Worm (Caenorhabditis elegans) whole organism, L4 larva: ENCODE results near the gene srbc-23.

Experiments used
- F26F4.8 ChIP-seq: fragments of 200-800 bp; sonication (Bioruptor generic); conservative IDR thresholded peaks from 2 replicates; pipeline ENCODE4 v1.3.6; 2022; ENCODE audit warnings: missing genetic modification characterization, missing compliant biosample characterization
- F49E8.2 ChIP-seq: sonication (generic microtip); optimal IDR thresholded peaks from 2 replicates; lab custom pipeline; 2016; ENCODE audit warnings: missing compliant biosample characterization, mild to moderate bottlenecking, missing genetic modification characterization, borderline replicate concordance
- T20F7.1 ChIP-seq: fragments of 200-800 bp; sonication (Bioruptor generic); optimal IDR thresholded peaks from 2 replicates; lab custom pipeline; 2018; ENCODE audit warnings: mild to moderate bottlenecking, missing genetic modification characterization, missing compliant biosample characterization
- T26A8.4 ChIP-seq: fragments of 200-800 bp; sonication (Bioruptor generic); IDR thresholded peaks from 2 replicates; pipeline ENCODE4 v1.3.6; 2022; ENCODE audit warnings: missing genetic modification characterization, missing compliant biosample characterization
- Y75B8A.6 ChIP-seq: fragments of 200-800 bp; sonication (Bioruptor generic); IDR thresholded peaks from 2 replicates; pipeline ENCODE4 v1.3.6; 2022; ENCODE audit warnings: missing genetic modification reagents, missing genetic modification characterization, missing compliant biosample characterization
- ZK337.2 ChIP-seq: fragments of 200-800 bp; sonication (Bioruptor generic); IDR thresholded peaks from 2 replicates; pipeline ENCODE4 v1.3.6; 2022; ENCODE audit warnings: missing genetic modification reagents, missing genetic modification characterization, missing compliant biosample characterization
- attf-4 ChIP-seq: sonication (generic microtip); optimal IDR thresholded peaks from 3 replicates; lab custom pipeline; 2017; ENCODE audit warnings: missing biosample characterization, missing genetic modification characterization
- ceh-28 ChIP-seq: fragments of 150-350 bp; optimal IDR thresholded peaks from 2 replicates; lab custom pipeline; 2014; ENCODE audit warnings: missing biosample characterization, missing genetic modification reagents, missing genetic modification characterization
- ceh-44 ChIP-seq: fragments of 200-800 bp; sonication (Bioruptor generic); IDR thresholded peaks from 2 replicates; pipeline ENCODE4 v1.3.6; 2022; ENCODE audit warnings: missing genetic modification reagents, missing genetic modification characterization, missing compliant biosample characterization
- ceh-62 ChIP-seq: sonication (generic microtip); optimal IDR thresholded peaks from 2 replicates; lab custom pipeline; 2017; ENCODE audit warnings: missing biosample characterization, missing genetic modification characterization
- daf-16 ChIP-seq, 3 experiments: sonication (generic microtip); optimal IDR thresholded peaks; 2 replicates each; lab custom pipeline; 2016 to 2017; ENCODE audit warnings: missing genetic modification characterization in 3 of 3, missing genetic modification reagents in 3 of 3, mild to moderate bottlenecking in 2 of 3, missing compliant biosample characterization in 2 of 3, missing biosample characterization in 1 of 3, moderate library complexity in 1 of 3
- dmd-6 ChIP-seq: fragments of 200-800 bp; sonication (Bioruptor generic); IDR thresholded peaks from 2 replicates; pipeline ENCODE4 v1.3.6; 2022; ENCODE audit warnings: missing genetic modification reagents, missing genetic modification characterization, missing compliant biosample characterization
- dmd-9 ChIP-seq: fragments of 200-800 bp; sonication (Bioruptor generic); IDR thresholded peaks from 2 replicates; pipeline ENCODE4 v1.3.6; 2022; ENCODE audit warnings: missing genetic modification reagents, missing genetic modification characterization, missing compliant biosample characterization
- dpl-1 ChIP-seq: fragments of 150-350 bp; optimal IDR thresholded peaks from 2 replicates; lab custom pipeline; 2014; ENCODE audit warnings: missing biosample characterization, missing genetic modification reagents, missing genetic modification characterization
- duxl-1 ChIP-seq: sonication (generic microtip); optimal IDR thresholded peaks from 2 replicates; lab custom pipeline; 2016; ENCODE audit warnings: mild to moderate bottlenecking, missing genetic modification characterization, moderate library complexity, missing compliant biosample characterization; ENCODE audit not compliant: poor library complexity
- dve-1 ChIP-seq: sonication (generic microtip); optimal IDR thresholded peaks from 2 replicates; lab custom pipeline; 2017; ENCODE audit warnings: antibody characterized with exemption, mild to moderate bottlenecking, missing genetic modification characterization, missing compliant biosample characterization; ENCODE audit not compliant: insufficient read depth
- egl-27 ChIP-seq: sonication (generic microtip); optimal IDR thresholded peaks from 3 replicates; lab custom pipeline; 2017; ENCODE audit warnings: missing biosample characterization, missing genetic modification reagents, missing genetic modification characterization
- fos-1 ChIP-seq: fragments of 150-350 bp; optimal IDR thresholded peaks from 2 replicates; lab custom pipeline; 2014; ENCODE audit warnings: missing biosample characterization, missing genetic modification characterization
- hif-1 ChIP-seq, 2 experiments: sonication (generic microtip); optimal IDR thresholded peaks; 2 replicates each; lab custom pipeline; 2016 to 2017; ENCODE audit warnings: missing compliant biosample characterization in 2 of 2, missing genetic modification characterization in 2 of 2, missing genetic modification reagents in 2 of 2, missing genotype in 2 of 2, mild to moderate bottlenecking in 1 of 2
- hlh-11 ChIP-seq: fragments of 200-800 bp; sonication (Bioruptor generic); optimal IDR thresholded peaks from 2 replicates; lab custom pipeline; 2018; ENCODE audit warnings: mild to moderate bottlenecking, missing genetic modification characterization, missing compliant biosample characterization
- jun-1 ChIP-seq: fragments of 150-350 bp; optimal IDR thresholded peaks from 2 replicates; lab custom pipeline; 2014; ENCODE audit warnings: missing biosample characterization, missing genetic modification reagents, missing genetic modification characterization
- lin-1 ChIP-seq: fragments of 200-800 bp; sonication (Bioruptor generic); IDR thresholded peaks from 2 replicates; pipeline ENCODE4 v1.3.6; 2022; ENCODE audit warnings: missing genetic modification reagents, missing genetic modification characterization, missing compliant biosample characterization
- lin-38 ChIP-seq: fragments of 200-800 bp; sonication (Bioruptor generic); IDR thresholded peaks from 2 replicates; pipeline ENCODE4 v1.3.6; 2022; ENCODE audit warnings: missing genetic modification reagents, missing genetic modification characterization, missing compliant biosample characterization
- lsy-2 ChIP-seq, 2 experiments: fragments of 150-350 bp in 1 of 2; sonication (generic microtip) in 1 of 2; optimal IDR thresholded peaks; 2 replicates each; lab custom pipeline; 2014 to 2017; ENCODE audit warnings: missing biosample characterization in 2 of 2, missing genetic modification characterization in 2 of 2
- madf-9 ChIP-seq: fragments of 200-800 bp; sonication (Bioruptor generic); conservative IDR thresholded peaks from 2 replicates; pipeline ENCODE4 v1.3.6; 2022; ENCODE audit warnings: missing genetic modification reagents, missing genetic modification characterization, missing compliant biosample characterization
- mdl-1 ChIP-seq, 2 experiments: fragments of 150-350 bp in 1 of 2; sonication (generic microtip) in 1 of 2; optimal IDR thresholded peaks; 2 replicates each; lab custom pipeline; 2014 to 2017; ENCODE audit warnings: missing biosample characterization in 2 of 2, missing genetic modification characterization in 2 of 2
- mep-1 ChIP-seq: fragments of 150-350 bp; sonication (generic microtip); optimal IDR thresholded peaks from 3 replicates; lab custom pipeline; 2014; ENCODE audit warnings: missing biosample characterization, missing genetic modification characterization
- mes-2 ChIP-seq: sonication (generic microtip); optimal IDR thresholded peaks from 2 replicates; lab custom pipeline; 2016; ENCODE audit warnings: missing genotype, mild to moderate bottlenecking, missing genetic modification characterization, missing compliant biosample characterization; ENCODE audit not compliant: poor library complexity, severe bottlenecking
- nhr-111 ChIP-seq: fragments of 200-800 bp; sonication (Bioruptor generic); optimal IDR thresholded peaks from 2 replicates; lab custom pipeline; 2018; ENCODE audit warnings: mild to moderate bottlenecking, missing genetic modification characterization, missing compliant biosample characterization
- nhr-237 ChIP-seq: sonication (generic microtip); optimal IDR thresholded peaks from 2 replicates; lab custom pipeline; 2017; ENCODE audit warnings: missing biosample characterization, missing genetic modification characterization
- nhr-25 ChIP-seq: sonication (generic microtip); optimal IDR thresholded peaks from 2 replicates; lab custom pipeline; 2017; ENCODE audit warnings: missing genetic modification characterization, mild to moderate bottlenecking, missing compliant biosample characterization, antibody characterized with exemption, moderate library complexity, borderline replicate concordance; ENCODE audit not compliant: insufficient read depth
- nhr-28 ChIP-seq: fragments of 150-350 bp; optimal IDR thresholded peaks from 2 replicates; lab custom pipeline; 2014; ENCODE audit warnings: missing biosample characterization, missing genetic modification characterization
- rbr-2 ChIP-seq: sonication (generic microtip); optimal IDR thresholded peaks from 2 replicates; lab custom pipeline; 2016; ENCODE audit warnings: missing genotype, missing genetic modification characterization, missing compliant biosample characterization
- saeg-2 ChIP-seq: fragments of 200-800 bp; sonication (Bioruptor generic); IDR thresholded peaks from 2 replicates; pipeline ENCODE4 v1.3.6; 2022; ENCODE audit warnings: missing genetic modification reagents, missing genetic modification characterization, missing compliant biosample characterization
- set-16 ChIP-seq: fragments of 200-800 bp; sonication (Bioruptor generic); IDR thresholded peaks from 2 replicates; pipeline ENCODE4 v1.3.6; 2022; ENCODE audit warnings: missing genetic modification reagents, missing genetic modification characterization, missing compliant biosample characterization
- tra-1 ChIP-seq: fragments of 200-800 bp; sonication (Bioruptor generic); IDR thresholded peaks from 2 replicates; pipeline ENCODE4 v1.3.6; 2022; ENCODE audit warnings: missing genetic modification reagents, missing genetic modification characterization, missing compliant biosample characterization
- unc-130 ChIP-seq: sonication (generic microtip); optimal IDR thresholded peaks from 2 replicates; lab custom pipeline; 2016; ENCODE audit warnings: missing genetic modification reagents, missing genetic modification characterization, missing compliant biosample characterization
- unc-62 ChIP-seq, 3 experiments: fragments of 150-350 bp in 1 of 3; sonication (generic microtip); optimal IDR thresholded peaks in 2 of 3; peaks in 1 of 3; 1 replicate in 1 of 3; 2 replicates in 2 of 3; lab custom pipeline; 2014 to 2017; ENCODE audit warnings: missing biosample characterization in 3 of 3, missing genetic modification characterization in 3 of 3, missing genetic modification reagents in 3 of 3, missing genotype in 1 of 3
- zfp-2 ChIP-seq: sonication (generic microtip); optimal IDR thresholded peaks from 2 replicates; lab custom pipeline; 2016; ENCODE audit warnings: mild to moderate bottlenecking, missing genetic modification characterization, missing compliant biosample characterization
- zfp-3 ChIP-seq: fragments of 200-800 bp; sonication (Bioruptor generic); conservative IDR thresholded peaks from 2 replicates; pipeline ENCODE4 v1.3.6; 2022; ENCODE audit warnings: missing genetic modification reagents, missing genetic modification characterization, missing compliant biosample characterization

The srbc-23 gene

ce11 chrV:2126554-2126953 lies 26.8 kb upstream of the srbc-23 start:
- TF ChIP-seq T20F7.1: no peak
- TF ChIP-seq daf-16 (GFP tag; optimal IDR thresholded peaks at IDR 0.05; lab: Kevin White, UChicago): no peak
- TF ChIP-seq daf-16 (tag; optimal IDR thresholded peaks at IDR 0.05; lab: Kevin White, UChicago): peak; percentile 82
- TF ChIP-seq nhr-25: no peak
- no peak for TF ChIP-seq saeg-2 (GFP tag; lab: Robert Waterston, UW)
- 0 out of 2 replicates have a peak, but pooled peaks have one; percentile 13 for TF ChIP-seq lin-1 (GFP tag; lab: Robert Waterston, UW)
- no peak for TF ChIP-seq Y75B8A.6 (GFP tag; lab: Robert Waterston, UW)
- TF ChIP-seq nhr-111 (GFP tag; lab: Kevin White, UChicago): no peak
- no peak for TF ChIP-seq T26A8.4
- TF ChIP-seq tra-1 (GFP tag; lab: Robert Waterston, UW): no peak
- TF ChIP-seq egl-27: no peak
- no peak for TF ChIP-seq ceh-44 (GFP tag; lab: Robert Waterston, UW)
- TF ChIP-seq F26F4.8 (GFP tag; lab: Robert Waterston, UW): no peak
- TF ChIP-seq attf-4 (tag; lab: Kevin White, UChicago): no peak
- TF ChIP-seq hlh-11 (tag; lab: Kevin White, UChicago): no peak
- TF ChIP-seq ceh-28: peak; percentile 13
- no peak for TF ChIP-seq nhr-237 (tag; lab: Kevin White, UChicago)
- peak; percentile 19; the same call in 1 of the 2 replicates for TF ChIP-seq dmd-6 (GFP tag; lab: Robert Waterston, UW)
- peak; percentile 7 for TF ChIP-seq nhr-28 (tag; lab: Kevin White, UChicago)
- TF ChIP-seq mdl-1 (tag; optimal IDR thresholded peaks at IDR 0.05; lab: Kevin White, UChicago): no peak
- TF ChIP-seq jun-1: no peak

ce11 chrV:2126996-2127585 lies 26.3 kb upstream of the srbc-23 start, which contains the start of gene ldp-1:
Gene ldp-1 (plus strand): TSS chrV:2127535.
- peak in 1 of 2 experiments; percentile 78 for TF ChIP-seq hif-1 (tag; optimal IDR thresholded peaks at IDR 0.05; lab: Kevin White, UChicago)
- TF ChIP-seq rbr-2 (tag; lab: Kevin White, UChicago): peak; percentile 13
- peak; percentile 78 for TF ChIP-seq ZK337.2 (GFP tag; lab: Robert Waterston, UW)
- TF ChIP-seq duxl-1 (tag; lab: Kevin White, UChicago): peak; percentile 58
- TF ChIP-seq nhr-28 (tag; lab: Kevin White, UChicago): peak; percentile 7
- no peak for TF ChIP-seq daf-16 (GFP tag; optimal IDR thresholded peaks at IDR 0.05; lab: Kevin White, UChicago)
- TF ChIP-seq daf-16 (tag; optimal IDR thresholded peaks at IDR 0.05; lab: Kevin White, UChicago): no peak
- TF ChIP-seq Y75B8A.6 (GFP tag; lab: Robert Waterston, UW): no peak
- TF ChIP-seq dve-1 (tag; lab: Kevin White, UChicago): peak; percentile 20
- TF ChIP-seq unc-62 (GFP tag; optimal IDR thresholded peaks at IDR 0.05 in 1 of 2; lab: Kevin White, UChicago): peak in 1 of 2 experiments; percentile 88
- TF ChIP-seq unc-62 (tag; optimal IDR thresholded peaks at IDR 0.05; lab: Kevin White, UChicago): no peak
- TF ChIP-seq mes-2 (tag; lab: Kevin White, UChicago): peak; percentile 97
- TF ChIP-seq hlh-11 (tag; lab: Kevin White, UChicago): peak; percentile 34
- TF ChIP-seq mep-1 (tag; lab: Kevin White, UChicago): peak; percentile 10
- TF ChIP-seq unc-130: peak; percentile 31
- TF ChIP-seq ceh-62 (tag; lab: Kevin White, UChicago): no peak
- peak; percentile 78 for TF ChIP-seq dmd-9 (GFP tag; lab: Robert Waterston, UW)
- TF ChIP-seq dmd-6 (GFP tag; lab: Robert Waterston, UW): peak; percentile 48
- TF ChIP-seq zfp-2 (tag; lab: Kevin White, UChicago): no peak
- no peak for TF ChIP-seq fos-1 (tag; lab: Kevin White, UChicago)
- no peak for TF ChIP-seq set-16
- 0 out of 2 replicates have a peak, but pooled peaks have one; percentile 25 for TF ChIP-seq zfp-3 (GFP tag; lab: Robert Waterston, UW)
- TF ChIP-seq madf-9 (GFP tag; lab: Robert Waterston, UW): 0 out of 2 replicates have a peak, but pooled peaks have one; percentile 26
- peak; percentile 94 for TF ChIP-seq dpl-1 (GFP tag; lab: Kevin White, UChicago)
- peak; percentile 64 for TF ChIP-seq lin-38 (GFP tag; lab: Robert Waterston, UW)
- peak in 1 of 2 experiments; percentile 73 for TF ChIP-seq lsy-2 (tag; optimal IDR thresholded peaks at IDR 0.05; lab: Kevin White, UChicago)
- TF ChIP-seq T26A8.4: peak; percentile 56; the same call in 1 of the 2 replicates
- peak; percentile 25 for TF ChIP-seq F49E8.2 (tag; lab: Kevin White, UChicago)
